Worm (Caenorhabditis elegans): ENCODE measurements around the gene tsp-20.
A peak's percentile ranks its signal among the peaks of the same experiment; 100 is the strongest.

Gene tsp-20

DNA sequence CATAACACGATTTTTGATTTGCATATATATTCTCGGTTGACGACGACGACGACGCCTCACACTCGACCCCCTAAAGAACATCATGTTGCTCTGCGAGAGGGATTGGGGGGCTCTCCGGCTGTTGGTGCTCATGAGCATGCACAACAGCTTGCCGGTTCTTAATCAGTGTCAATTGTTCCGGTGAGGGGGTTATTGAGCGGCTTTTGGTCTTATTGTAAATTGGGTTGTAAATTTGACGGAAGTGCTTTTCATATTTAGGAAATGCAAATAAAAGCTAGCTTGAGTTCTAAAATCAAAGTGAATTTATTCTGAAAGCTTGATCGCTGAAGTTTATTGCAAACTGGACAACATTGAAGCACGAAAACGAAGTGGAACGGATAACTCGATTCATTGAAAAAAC lies 4.1 kb upstream of the tsp-20 start:
- TF ChIP-seq unc-42 (tag; optimal IDR thresholded peaks at IDR 0.05) (peak; percentile 67), pax-1 (tag; optimal IDR thresholded peaks at IDR 0.05) (no peak)

DNA sequence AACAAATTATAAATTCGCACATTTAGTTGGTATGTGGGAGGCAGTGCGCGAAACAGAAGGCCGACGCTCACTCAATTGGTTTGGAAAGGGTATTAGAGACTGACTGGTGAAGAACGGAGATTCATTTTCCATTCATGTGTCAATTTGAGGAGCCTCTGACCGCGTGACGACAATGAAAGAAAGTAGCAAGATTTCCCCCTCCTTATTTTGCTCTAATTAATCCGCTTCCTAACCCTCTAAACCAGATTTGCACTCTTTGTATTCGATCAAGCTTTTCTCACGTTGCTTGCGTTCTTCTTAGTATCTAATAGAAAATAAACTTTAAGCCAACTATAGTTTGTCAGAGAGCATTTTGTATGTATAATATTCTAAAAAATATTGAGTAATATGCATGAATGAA lies 2.3 kb upstream of the tsp-20 start:
- TF ChIP-seq sox-4 (tag; optimal IDR thresholded peaks at IDR 0.05) (no peak), unc-42 (tag; optimal IDR thresholded peaks at IDR 0.05) (peak; percentile 81), zip-5 (tag; optimal IDR thresholded peaks at IDR 0.05) (no peak)

DNA sequence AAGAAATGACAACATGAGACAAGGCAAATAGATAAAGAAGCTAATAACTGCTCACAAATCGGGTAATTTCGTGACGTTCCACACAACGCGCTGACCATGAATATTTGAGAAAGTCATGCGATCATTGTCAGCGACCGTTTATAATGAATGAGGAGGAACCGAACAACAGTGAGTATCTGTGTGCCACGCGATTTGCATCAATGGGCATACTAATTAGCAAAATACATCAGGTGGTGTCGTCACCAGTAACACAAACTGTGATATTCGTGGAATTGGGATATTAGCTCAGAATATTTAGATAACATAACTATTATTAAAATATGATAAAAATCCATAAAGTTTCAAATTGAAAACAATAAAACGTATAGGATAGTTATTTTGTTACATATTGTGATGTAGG lies 824 bp upstream of the tsp-20 start:
- TF ChIP-seq elt-4 (tag; optimal IDR thresholded peaks at IDR 0.05): no peak
- no peak for TF ChIP-seq ceh-19 (GFP tag; optimal IDR thresholded peaks at IDR 0.05)
- TF ChIP-seq lin-11 (tag; optimal IDR thresholded peaks at IDR 0.05): no peak
- no peak for TF ChIP-seq syd-9 (tag; optimal IDR thresholded peaks at IDR 0.05)
- no peak for TF ChIP-seq ceh-45 (GFP tag; IDR thresholded peaks at IDR 0.05)
- no peak for TF ChIP-seq ceh-30 (tag; optimal IDR thresholded peaks at IDR 0.05)
- TF ChIP-seq ceh-24 (tag; optimal IDR thresholded peaks at IDR 0.05): no peak
- no peak for TF ChIP-seq ref-2 (tag; optimal IDR thresholded peaks at IDR 0.05)
- TF ChIP-seq dmd-4 (tag; optimal IDR thresholded peaks at IDR 0.05; ENCODE audit: borderline replicate concordance): no peak
- no peak for TF ChIP-seq eyg-1 (tag; optimal IDR thresholded peaks at IDR 0.05)
- no peak for TF ChIP-seq pros-1 (tag; optimal IDR thresholded peaks at IDR 0.05)
- TF ChIP-seq ztf-16 (tag; optimal IDR thresholded peaks at IDR 0.05): no peak
- no peak for TF ChIP-seq ceh-9 (tag; optimal IDR thresholded peaks at IDR 0.05)
- no peak for TF ChIP-seq ceh-18 (tag; optimal IDR thresholded peaks at IDR 0.05)
- no peak for TF ChIP-seq K02D7.2 (tag; optimal IDR thresholded peaks at IDR 0.05)
- TF ChIP-seq unc-3 (GFP tag; conservative IDR thresholded peaks at IDR 0.05): no peak
- no peak for TF ChIP-seq unc-3 (tag; optimal IDR thresholded peaks at IDR 0.05)
- no peak for TF ChIP-seq che-1 (tag; optimal IDR thresholded peaks at IDR 0.05)
- no peak for TF ChIP-seq mec-3 (tag; optimal IDR thresholded peaks at IDR 0.05; ENCODE audit: borderline replicate concordance)
- no peak for TF ChIP-seq sdc-2 (tag; optimal IDR thresholded peaks at IDR 0.05)

DNA sequence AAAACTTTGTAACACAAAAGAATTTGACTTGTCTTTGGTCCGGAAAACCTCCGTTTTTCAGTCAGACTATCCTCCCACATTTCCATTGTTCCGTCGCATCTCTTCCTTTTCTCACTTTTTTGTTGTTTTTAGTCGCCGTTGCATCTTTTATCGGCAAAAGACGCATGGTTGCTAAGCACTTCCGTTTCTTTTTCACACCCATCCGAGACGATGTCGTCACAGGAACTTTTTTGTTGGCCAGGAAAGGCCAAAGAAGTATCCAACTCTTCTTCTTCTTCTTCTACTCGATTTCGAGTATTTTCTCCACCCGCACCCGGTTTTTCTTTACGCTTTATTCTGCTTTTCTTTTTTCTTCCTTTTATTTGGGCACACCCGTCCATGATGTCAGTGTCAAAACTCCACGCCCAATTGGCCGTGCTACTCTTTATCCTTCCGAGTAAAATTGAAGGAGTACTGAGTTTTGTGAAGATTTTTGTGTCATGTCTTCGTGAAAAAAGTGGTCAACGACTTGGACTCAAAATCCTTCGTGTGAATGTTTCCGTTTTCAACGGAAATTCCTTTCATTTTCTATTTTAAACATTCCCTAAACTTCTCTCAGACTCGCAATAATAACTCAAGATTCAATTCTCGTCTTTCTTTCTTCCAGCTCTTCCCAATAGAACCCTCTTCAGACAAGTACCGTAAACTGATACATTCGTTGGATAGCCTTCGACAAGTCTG lies 8.6 kb downstream of the tsp-20 start, which contains the start of gene B0198.2:
Gene B0198.2 (plus strand): TSS at position 670 of the 720 bp plus-strand sequence.
- no peak for TF ChIP-seq pat-9 (tag; optimal IDR thresholded peaks at IDR 0.05)
- no peak for TF ChIP-seq K02D7.2 (tag; optimal IDR thresholded peaks at IDR 0.05)
- TF ChIP-seq ahr-1 (tag; optimal IDR thresholded peaks at IDR 0.05): no peak
- no peak for TF ChIP-seq lin-11 (tag; optimal IDR thresholded peaks at IDR 0.05)
- TF ChIP-seq zip-5 (tag; optimal IDR thresholded peaks at IDR 0.05): no peak
- TF ChIP-seq nfya-1 (tag; optimal IDR thresholded peaks at IDR 0.05): no peak
- no peak for TF ChIP-seq pax-1 (tag; optimal IDR thresholded peaks at IDR 0.05)
- no peak for TF ChIP-seq ceh-14 (tag; optimal IDR thresholded peaks at IDR 0.05)
- TF ChIP-seq syd-9 (tag; optimal IDR thresholded peaks at IDR 0.05): no peak
- TF ChIP-seq ceh-31 (tag; optimal IDR thresholded peaks at IDR 0.05): no peak
- no peak for TF ChIP-seq sox-4 (tag; optimal IDR thresholded peaks at IDR 0.05)
- TF ChIP-seq T23F11.4 (GFP tag; optimal IDR thresholded peaks at IDR 0.05): no peak
- no peak for TF ChIP-seq hlh-15 (tag; optimal IDR thresholded peaks at IDR 0.05)

DNA sequence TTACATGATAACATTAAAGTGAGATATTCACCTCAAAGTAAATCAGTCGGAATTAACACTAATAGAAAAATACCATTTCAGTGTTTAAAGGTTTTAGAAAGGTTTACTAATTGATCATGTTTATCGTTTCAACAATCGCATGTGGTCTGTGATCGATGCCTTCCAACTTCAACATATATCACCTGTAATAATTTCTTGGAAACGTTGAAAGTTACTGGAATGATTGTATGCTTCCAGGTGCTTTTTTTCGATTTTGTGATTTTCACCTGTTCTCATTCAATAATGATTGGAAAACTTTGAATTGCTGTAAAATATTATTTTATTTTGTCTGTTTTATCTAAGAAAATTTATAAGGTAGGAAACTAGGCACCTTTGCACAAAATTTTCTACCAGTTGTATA lies 11.3 kb downstream of the tsp-20 start:
- TF ChIP-seq C08G9.2 (tag; optimal IDR thresholded peaks at IDR 0.05) (no peak), gmeb-2 (tag; optimal IDR thresholded peaks at IDR 0.05) (no peak), ceh-34 (tag; optimal IDR thresholded peaks at IDR 0.05) (no peak), odd-2 (tag; optimal IDR thresholded peaks at IDR 0.05) (no peak), ceh-18 (tag; optimal IDR thresholded peaks at IDR 0.05) (no peak), T23F11.4 (GFP tag; optimal IDR thresholded peaks at IDR 0.05) (no peak), ttx-3 (tag; optimal IDR thresholded peaks at IDR 0.05) (no peak), sox-2 (GFP tag; IDR thresholded peaks at IDR 0.05) (no peak), ets-4 (tag; optimal IDR thresholded peaks at IDR 0.05) (no peak)
